Worm (Caenorhabditis elegans) whole organism, L4 larva: ENCODE measurements around the gene hlh-3.
"Not testable (repeated sequence)": the region's sequence is repeated elsewhere in the genome, so short reads cannot be mapped to it uniquely, and the experiment has no call there.

Experiments
- D1046.2 ChIP-seq: fragments of 200-800 bp; sonication (Bioruptor generic); IDR thresholded peaks from 2 replicates; pipeline ENCODE4 v1.3.6; 2022; ENCODE audit warnings: missing genetic modification characterization, missing compliant biosample characterization
- F26F4.8 ChIP-seq: fragments of 200-800 bp; sonication (Bioruptor generic); conservative IDR thresholded peaks from 2 replicates; pipeline ENCODE4 v1.3.6; 2022; ENCODE audit warnings: missing genetic modification characterization, missing compliant biosample characterization
- F44E2.7 ChIP-seq: fragments of 200-800 bp; sonication (Bioruptor generic); IDR thresholded peaks from 2 replicates; pipeline ENCODE4 v2.1.2; 2022; ENCODE audit warnings: missing genetic modification characterization, missing compliant biosample characterization
- T26A8.4 ChIP-seq: fragments of 200-800 bp; sonication (Bioruptor generic); IDR thresholded peaks from 2 replicates; pipeline ENCODE4 v1.3.6; 2022; ENCODE audit warnings: missing genetic modification characterization, missing compliant biosample characterization
- Y105C5A.15 ChIP-seq: fragments of 200-800 bp; sonication (Bioruptor generic); IDR thresholded peaks from 2 replicates; pipeline ENCODE4 v1.3.6; 2022; ENCODE audit warnings: missing genetic modification characterization, missing compliant biosample characterization
- Y48G9A.11 ChIP-seq: fragments of 200-800 bp; sonication (Bioruptor generic); IDR thresholded peaks from 2 replicates; pipeline ENCODE4 v1.3.6; 2022; ENCODE audit warnings: missing genetic modification reagents, missing genetic modification characterization, missing compliant biosample characterization
- Y75B8A.6 ChIP-seq: fragments of 200-800 bp; sonication (Bioruptor generic); IDR thresholded peaks from 2 replicates; pipeline ENCODE4 v1.3.6; 2022; ENCODE audit warnings: missing genetic modification reagents, missing genetic modification characterization, missing compliant biosample characterization
- ZK337.2 ChIP-seq: fragments of 200-800 bp; sonication (Bioruptor generic); IDR thresholded peaks from 2 replicates; pipeline ENCODE4 v1.3.6; 2022; ENCODE audit warnings: missing genetic modification reagents, missing genetic modification characterization, missing compliant biosample characterization
- aha-1 ChIP-seq: fragments of 150-350 bp; peaks from one replicate; lab custom pipeline; 2014; ENCODE audit warnings: missing biosample characterization, missing genetic modification characterization
- arid-1 ChIP-seq: fragments of 200-800 bp; sonication (Bioruptor generic); conservative IDR thresholded peaks from 2 replicates; pipeline ENCODE4 v1.3.6; 2022; ENCODE audit warnings: missing genetic modification reagents, missing genetic modification characterization, missing compliant biosample characterization
- ceh-20 ChIP-seq: fragments of 200-800 bp; sonication (Bioruptor generic); IDR thresholded peaks from 2 replicates; pipeline ENCODE4 v1.3.6; 2022; ENCODE audit warnings: missing genetic modification reagents, missing genetic modification characterization, missing compliant biosample characterization
- ceh-44 ChIP-seq: fragments of 200-800 bp; sonication (Bioruptor generic); IDR thresholded peaks from 2 replicates; pipeline ENCODE4 v1.3.6; 2022; ENCODE audit warnings: missing genetic modification reagents, missing genetic modification characterization, missing compliant biosample characterization
- dmd-6 ChIP-seq: fragments of 200-800 bp; sonication (Bioruptor generic); IDR thresholded peaks from 2 replicates; pipeline ENCODE4 v1.3.6; 2022; ENCODE audit warnings: missing genetic modification reagents, missing genetic modification characterization, missing compliant biosample characterization
- dmd-8 ChIP-seq: fragments of 200-800 bp; sonication (Bioruptor generic); IDR thresholded peaks from 2 replicates; pipeline ENCODE4 v1.3.6; 2022; ENCODE audit warnings: missing genetic modification characterization, missing compliant biosample characterization
- dmd-9 ChIP-seq: fragments of 200-800 bp; sonication (Bioruptor generic); IDR thresholded peaks from 2 replicates; pipeline ENCODE4 v1.3.6; 2022; ENCODE audit warnings: missing genetic modification reagents, missing genetic modification characterization, missing compliant biosample characterization
- egl-43 ChIP-seq: fragments of 200-800 bp; sonication (Bioruptor generic); IDR thresholded peaks from 2 replicates; pipeline ENCODE4 v1.3.6; 2022; ENCODE audit warnings: missing genetic modification reagents, missing genetic modification characterization, missing compliant biosample characterization
- hmg-1.1 ChIP-seq: fragments of 200-800 bp; sonication (Bioruptor generic); IDR thresholded peaks from 2 replicates; pipeline ENCODE4 v1.3.6; 2022; ENCODE audit warnings: missing genetic modification reagents, missing genetic modification characterization, missing compliant biosample characterization
- lim-7 ChIP-seq: fragments of 200-800 bp; sonication (Bioruptor generic); IDR thresholded peaks from 2 replicates; pipeline ENCODE4 v1.3.6; 2022; ENCODE audit warnings: missing genetic modification characterization, missing compliant biosample characterization
- lin-1 ChIP-seq: fragments of 200-800 bp; sonication (Bioruptor generic); IDR thresholded peaks from 2 replicates; pipeline ENCODE4 v1.3.6; 2022; ENCODE audit warnings: missing genetic modification reagents, missing genetic modification characterization, missing compliant biosample characterization
- lin-29 ChIP-seq: fragments of 200-800 bp; sonication (Bioruptor generic); IDR thresholded peaks from 2 replicates; pipeline ENCODE4 v1.3.6; 2022; ENCODE audit warnings: missing genetic modification reagents, missing genetic modification characterization, missing compliant biosample characterization
- lin-38 ChIP-seq: fragments of 200-800 bp; sonication (Bioruptor generic); IDR thresholded peaks from 2 replicates; pipeline ENCODE4 v1.3.6; 2022; ENCODE audit warnings: missing genetic modification reagents, missing genetic modification characterization, missing compliant biosample characterization
- madf-5 ChIP-seq, 2 experiments: fragments of 200-800 bp; sonication (Bioruptor generic); IDR thresholded peaks; 2 replicates each; pipeline ENCODE4 v1.3.6; 2022; ENCODE audit warnings: missing compliant biosample characterization in 2 of 2, missing genetic modification characterization in 2 of 2
- madf-9 ChIP-seq: fragments of 200-800 bp; sonication (Bioruptor generic); conservative IDR thresholded peaks from 2 replicates; pipeline ENCODE4 v1.3.6; 2022; ENCODE audit warnings: missing genetic modification reagents, missing genetic modification characterization, missing compliant biosample characterization
- mdt-29 ChIP-seq: fragments of 200-800 bp; sonication (Bioruptor generic); IDR thresholded peaks from 2 replicates; pipeline ENCODE4 v1.3.6; 2022; ENCODE audit warnings: missing genetic modification reagents, missing genetic modification characterization, missing compliant biosample characterization
- mxl-2 ChIP-seq: fragments of 200-800 bp; sonication (Bioruptor generic); conservative IDR thresholded peaks from 2 replicates; pipeline ENCODE4 v1.3.6; 2022; ENCODE audit warnings: missing genetic modification reagents, missing genetic modification characterization, missing compliant biosample characterization
- nhr-41 ChIP-seq: fragments of 200-800 bp; sonication (Bioruptor generic); IDR thresholded peaks from 2 replicates; pipeline ENCODE4 v1.3.6; 2022; ENCODE audit warnings: missing genetic modification reagents, missing genetic modification characterization, missing compliant biosample characterization
- nhr-42 ChIP-seq: fragments of 200-800 bp; sonication (Bioruptor generic); IDR thresholded peaks from 2 replicates; pipeline ENCODE4 v1.3.6; 2022; ENCODE audit warnings: missing genetic modification characterization, missing compliant biosample characterization
- pha-4 ChIP-seq, 2 experiments: fragments of 150-350 bp in 1 of 2; fragments of 200-800 bp in 1 of 2; sonication (Bioruptor generic) in 1 of 2; IDR thresholded peaks in 1 of 2; optimal IDR thresholded peaks in 1 of 2; 2 replicates each; pipeline versions ENCODE4 v1.3.6 to Lab custom; 2014 to 2022; ENCODE audit warnings: missing genetic modification characterization in 2 of 2, missing genetic modification reagents in 2 of 2, missing biosample characterization in 1 of 2, missing compliant biosample characterization in 1 of 2
- php-3 ChIP-seq: fragments of 200-800 bp; sonication (Bioruptor generic); IDR thresholded peaks from 2 replicates; pipeline ENCODE4 v1.3.6; 2022; ENCODE audit warnings: missing genetic modification reagents, missing genetic modification characterization, missing compliant biosample characterization
- saeg-2 ChIP-seq: fragments of 200-800 bp; sonication (Bioruptor generic); IDR thresholded peaks from 2 replicates; pipeline ENCODE4 v1.3.6; 2022; ENCODE audit warnings: missing genetic modification reagents, missing genetic modification characterization, missing compliant biosample characterization
- set-16 ChIP-seq: fragments of 200-800 bp; sonication (Bioruptor generic); IDR thresholded peaks from 2 replicates; pipeline ENCODE4 v1.3.6; 2022; ENCODE audit warnings: missing genetic modification reagents, missing genetic modification characterization, missing compliant biosample characterization
- snpc-1.2 ChIP-seq: fragments of 200-800 bp; sonication (Bioruptor generic); IDR thresholded peaks from 2 replicates; pipeline ENCODE4 v1.3.6; 2022; ENCODE audit warnings: missing genetic modification reagents, missing genetic modification characterization, missing compliant biosample characterization
- tra-1 ChIP-seq: fragments of 200-800 bp; sonication (Bioruptor generic); IDR thresholded peaks from 2 replicates; pipeline ENCODE4 v1.3.6; 2022; ENCODE audit warnings: missing genetic modification reagents, missing genetic modification characterization, missing compliant biosample characterization
- vab-7 ChIP-seq: fragments of 200-800 bp; sonication (Bioruptor generic); IDR thresholded peaks from 2 replicates; pipeline ENCODE4 v1.3.6; 2022; ENCODE audit warnings: missing genetic modification reagents, missing genetic modification characterization, missing compliant biosample characterization
- zfp-3 ChIP-seq: fragments of 200-800 bp; sonication (Bioruptor generic); conservative IDR thresholded peaks from 2 replicates; pipeline ENCODE4 v1.3.6; 2022; ENCODE audit warnings: missing genetic modification reagents, missing genetic modification characterization, missing compliant biosample characterization

The hlh-3 gene

DNA sequence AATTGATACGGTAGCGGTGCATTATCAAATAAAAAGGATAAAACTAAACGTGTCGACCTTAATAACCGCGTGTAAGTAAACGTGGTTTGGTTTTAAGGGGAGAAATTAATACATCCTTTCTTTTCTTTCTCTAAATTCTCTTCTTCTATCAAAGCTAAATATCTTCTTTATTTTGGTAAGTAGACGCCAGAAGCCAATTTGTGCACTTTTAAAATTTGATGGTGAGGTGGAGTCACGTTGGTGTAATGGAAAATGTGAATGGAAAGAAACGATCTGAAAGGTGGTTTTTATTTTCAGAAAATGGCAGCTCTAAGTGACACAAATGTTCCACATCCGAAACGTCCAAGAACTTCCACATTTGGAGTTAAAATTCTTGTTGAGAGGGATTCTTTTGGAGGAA lies 14.4 kb downstream of the hlh-3 start, which contains the start of gene T24H10.5:
TSS of gene T24H10.5 (plus strand) at position 301 of the 400 bp plus-strand sequence.
- TF ChIP-seq Y48G9A.11 (GFP tag; lab: Robert Waterston, UW) (no peak), aha-1 (tag; lab: Kevin White, UChicago) (peak; percentile 40)
- TF ChIP-seq, all 104 proteins: peak for 1

DNA sequence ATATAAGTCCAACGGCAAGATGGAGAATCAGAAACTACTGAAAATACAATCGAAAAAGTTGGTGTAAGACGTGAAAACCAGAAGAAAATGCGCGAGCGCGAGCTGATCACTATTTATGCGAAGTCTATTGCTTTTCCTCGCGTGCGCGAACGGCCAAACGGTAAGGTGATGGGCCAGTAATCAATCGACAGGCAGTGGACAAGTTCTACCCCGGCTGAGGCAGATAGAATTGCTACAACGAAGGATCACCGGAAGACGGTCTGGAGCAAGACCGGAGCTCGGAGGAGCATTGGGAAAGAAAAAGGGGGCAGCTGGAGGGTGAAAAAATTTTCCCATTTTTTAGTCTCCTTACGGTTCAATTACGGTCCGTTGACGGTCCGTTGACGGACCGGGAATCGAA lies 16.2 kb downstream of the hlh-3 start:
- TF ChIP-seq dmd-8 (GFP tag; lab: Robert Waterston, UW) (peak; percentile 97), madf-5 (GFP tag; IDR thresholded peaks at IDR 0.05; lab: Robert Waterston, UW) (peak; percentile 61 to 77; a peak in 2 of 4 replicates), lim-7 (GFP tag; lab: Robert Waterston, UW) (peak; percentile 92), dmd-9 (GFP tag; lab: Robert Waterston, UW) (peak; percentile 72), nhr-41 (peak; percentile 74), hmg-1.1 (GFP tag; lab: Robert Waterston, UW) (peak; percentile 20; the same call in 1 of the 2 replicates), lin-29 (GFP tag; lab: Robert Waterston, UW) (0 out of 2 replicates have a peak, but pooled peaks have one; percentile 42), F44E2.7 (GFP tag; lab: Robert Waterston, UW) (peak; percentile 93), T26A8.4 (GFP tag; lab: Robert Waterston, UW) (peak; percentile 82), Y105C5A.15 (GFP tag; lab: Robert Waterston, UW) (peak; percentile 69; the same call in 1 of the 2 replicates), Y48G9A.11 (GFP tag; lab: Robert Waterston, UW) (peak; percentile 85), arid-1 (GFP tag; lab: Robert Waterston, UW) (peak; percentile 91), snpc-1.2 (GFP tag; lab: Robert Waterston, UW) (peak; percentile 91), set-16 (GFP tag; lab: Robert Waterston, UW) (peak; percentile 74), zfp-3 (GFP tag; lab: Robert Waterston, UW) (0 out of 2 replicates have a peak, but pooled peaks have one; percentile 29), dmd-6 (GFP tag; lab: Robert Waterston, UW) (peak; percentile 37), mdt-29 (peak; percentile 53; the same call in 1 of the 2 replicates), pha-4 (GFP tag; IDR thresholded peaks at IDR 0.05; lab: Robert Waterston, UW) (peak; percentile 89), ceh-44 (peak; percentile 60; the same call in 1 of the 2 replicates), saeg-2 (GFP tag; lab: Robert Waterston, UW) (0 out of 2 replicates have a peak, but pooled peaks have one; percentile 54), ceh-20 (GFP tag; lab: Robert Waterston, UW) (peak; percentile 36; the same call in 1 of the 2 replicates), D1046.2 (GFP tag; lab: Robert Waterston, UW) (peak; percentile 86), ZK337.2 (GFP tag; lab: Robert Waterston, UW) (0 out of 2 replicates have a peak, but pooled peaks have one; percentile 41), vab-7 (GFP tag; lab: Robert Waterston, UW) (peak; percentile 81), php-3 (GFP tag; lab: Robert Waterston, UW) (peak; percentile 75), tra-1 (GFP tag; lab: Robert Waterston, UW) (peak; percentile 85; the same call in 1 of the 2 replicates), lin-1 (GFP tag; lab: Robert Waterston, UW) (peak; percentile 87), lin-38 (GFP tag; lab: Robert Waterston, UW) (peak; percentile 84), madf-9 (GFP tag; lab: Robert Waterston, UW) (peak; percentile 69), mxl-2 (GFP tag; lab: Robert Waterston, UW) (0 out of 2 replicates have a peak, but pooled peaks have one; percentile 17), Y75B8A.6 (GFP tag; lab: Robert Waterston, UW) (0 out of 2 replicates have a peak, but pooled peaks have one; percentile 38), nhr-42 (GFP tag; lab: Robert Waterston, UW) (peak; percentile 78), F26F4.8 (peak; percentile 89), egl-43 (GFP tag; lab: Robert Waterston, UW) (peak; percentile 96)
- TF ChIP-seq pha-4 (tag; optimal IDR thresholded peaks at IDR 0.05; lab: Kevin White, UChicago): not testable (repeated sequence)
